Fruit fly (Drosophila melanogaster): Measurements from ENCODE around the gene alph.

DNA sequence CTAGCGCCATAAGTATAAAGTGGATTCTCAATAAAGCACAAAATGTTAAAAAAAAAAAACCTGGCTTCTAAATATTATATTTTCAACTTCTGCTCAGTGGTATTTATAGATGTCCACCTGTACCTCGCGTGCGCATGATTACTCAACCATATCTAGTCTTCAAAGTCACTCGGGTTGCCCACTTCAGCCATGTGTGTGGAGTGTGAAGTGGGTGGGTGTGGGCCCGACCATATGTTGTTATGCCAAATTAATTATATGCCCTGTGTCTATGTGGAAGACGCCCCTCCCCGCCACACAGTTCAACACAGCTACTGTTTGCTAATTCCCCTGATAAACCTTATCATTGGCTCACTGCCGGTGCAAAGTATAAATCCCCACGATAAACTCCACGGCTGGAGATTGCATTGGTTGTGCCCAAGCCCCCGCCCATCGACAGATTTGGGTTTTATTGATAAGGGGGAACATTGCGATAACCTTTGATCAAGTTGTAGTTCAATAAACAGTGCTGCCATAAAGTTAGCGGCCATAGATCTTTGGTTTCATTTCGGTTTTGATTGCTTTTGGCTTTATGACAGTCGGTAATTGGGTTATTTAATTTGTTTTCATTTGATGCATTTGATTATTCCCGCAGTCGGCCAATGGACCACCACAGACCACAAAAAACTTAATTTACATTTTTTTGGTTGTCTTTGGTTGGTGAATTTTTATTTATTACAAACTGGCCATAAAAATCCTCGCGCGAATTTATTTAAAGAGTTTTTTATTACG lies 29.3 kb downstream of the alph start:
- no peak for TF ChIP-seq CG12768 (GFP tag; optimal IDR thresholded peaks at IDR 0.05)
- no peak for TF ChIP-seq CG33017 (tag; optimal IDR thresholded peaks at IDR 0.05)
- peak; percentile 34 for TF ChIP-seq Hr96 (GFP tag; optimal IDR thresholded peaks at IDR 0.05)
- TF ChIP-seq toe (GFP tag; optimal IDR thresholded peaks at IDR 0.05): no peak

Measured in whole organism, adult.